Worm (Caenorhabditis elegans) whole organism, L4/young adult: Measurements from ENCODE around the gene Y32G9A.5.

Source experiments
- W03F9.2 ChIP-seq: fragments of 150-350 bp; optimal IDR thresholded peaks from 2 replicates; lab custom pipeline; 2014; ENCODE audit warnings: missing biosample characterization, missing genetic modification characterization
- him-1 ChIP-seq: sonication (generic microtip); optimal IDR thresholded peaks from 2 replicates; lab custom pipeline; 2016; ENCODE audit warnings: missing genotype, missing genetic modification reagents, missing genetic modification characterization, missing compliant biosample characterization

- TF ChIP-seq W03F9.2 (tag; lab: Kevin White, UChicago) (no peak), him-1 (tag; lab: Kevin White, UChicago) (no peak)
Measured at ce11 chrV:1920105-1920504, 12.7 kb downstream of the Y32G9A.5 start, which contains the start of gene Y32G9A.12.
